Fruit fly (Drosophila melanogaster) whole organism, adult: ENCODE results near the gene Hrs.
A peak's percentile ranks its signal among the peaks of the same experiment; 100 is the strongest.

Experiments used
- CG1620 ChIP-seq: fragments of 200-800 bp; sonication (Bioruptor generic); optimal IDR thresholded peaks from 2 replicates; lab custom pipeline; 2016; ENCODE audit warnings: missing biosample characterization, missing genetic modification characterization
- CG7045 ChIP-seq: fragments of 200-800 bp; sonication (Bioruptor generic); optimal IDR thresholded peaks from 2 replicates; lab custom pipeline; 2017; ENCODE audit warnings: missing biosample characterization, mild to moderate bottlenecking, missing genetic modification characterization
- Clk ChIP-seq: fragments of 200-800 bp; sonication (Bioruptor generic); optimal IDR thresholded peaks from 2 replicates; lab custom pipeline; 2017; ENCODE audit warnings: missing biosample characterization, missing genetic modification characterization
- Mnt ChIP-seq: fragments of 200-800 bp; sonication (Bioruptor generic); optimal IDR thresholded peaks from 2 replicates; lab custom pipeline; 2016; ENCODE audit warnings: missing biosample characterization, mild to moderate bottlenecking, missing genetic modification characterization
- bab1 ChIP-seq: fragments of 200-800 bp; sonication (Bioruptor generic); optimal IDR thresholded peaks from 3 replicates; lab custom pipeline; 2019; ENCODE audit warnings: missing biosample characterization, mild to moderate bottlenecking, missing genetic modification characterization, moderate library complexity
- kay ChIP-seq: fragments of 200-800 bp; sonication (Bioruptor generic); peaks from one replicate; lab custom pipeline; 2016; ENCODE audit warnings: missing biosample characterization, missing genetic modification characterization, borderline replicate concordance
- tj ChIP-seq: fragments of 200-800 bp; sonication (Bioruptor generic); optimal IDR thresholded peaks from 3 replicates; lab custom pipeline; 2017; ENCODE audit warnings: missing biosample characterization, mild to moderate bottlenecking, missing genetic modification characterization, moderate library complexity
- toe ChIP-seq: fragments of 200-800 bp; sonication (Bioruptor generic); optimal IDR thresholded peaks from 2 replicates; lab custom pipeline; 2016; ENCODE audit warnings: missing biosample characterization, missing genetic modification characterization

dm6 chr2L:2755323-2755695 lies 15.5 kb downstream of the Hrs start:
- no peak for TF ChIP-seq CG1620 (GFP tag; lab: Kevin White, UChicago)
- TF ChIP-seq kay (GFP tag; lab: Kevin White, UChicago), result no peak
- TF ChIP-seq tj (GFP tag; lab: Kevin White, UChicago), result no peak
- TF ChIP-seq bab1 (GFP tag; lab: Kevin White, UChicago), result no peak
- TF ChIP-seq Clk (GFP tag; lab: Kevin White, UChicago), result no peak
- TF ChIP-seq toe (GFP tag; lab: Kevin White, UChicago), result no peak
- peak; percentile 76 for TF ChIP-seq Mnt (GFP tag; lab: Kevin White, UChicago)
- no peak for TF ChIP-seq CG7045 (GFP tag; lab: Kevin White, UChicago)
